Worm (Caenorhabditis elegans) whole organism, early embryonic: ENCODE results near the gene parp-2.

Experiments
- B0310.2 ChIP-seq: sonication (generic microtip); optimal IDR thresholded peaks from 2 replicates; lab custom pipeline; 2016; ENCODE audit warnings: mild to moderate bottlenecking, missing genetic modification characterization, missing compliant biosample characterization
- F13C5.2 ChIP-seq: sonication (generic microtip); optimal IDR thresholded peaks from 2 replicates; lab custom pipeline; 2017; ENCODE audit warnings: mild to moderate bottlenecking, missing genetic modification characterization, inconsistent platforms, missing compliant biosample characterization
- aly-1 ChIP-seq: sonication (generic microtip); optimal IDR thresholded peaks from 2 replicates; lab custom pipeline; 2016; ENCODE audit warnings: missing genetic modification characterization, missing compliant biosample characterization
- ama-1 ChIP-seq: fragments of 150-350 bp; optimal IDR thresholded peaks from 2 replicates; lab custom pipeline; 2014
- ceh-13 ChIP-seq: fragments of 200-800 bp; sonication (Bioruptor generic); optimal IDR thresholded peaks from 2 replicates; lab custom pipeline; 2018; ENCODE audit warnings: mild to moderate bottlenecking, missing genetic modification characterization, missing compliant biosample characterization
- ceh-36 ChIP-seq: sonication (generic microtip); optimal IDR thresholded peaks from 2 replicates; lab custom pipeline; 2016; ENCODE audit warnings: missing genetic modification characterization, inconsistent platforms, missing compliant biosample characterization
- ets-7 ChIP-seq: sonication (generic microtip); optimal IDR thresholded peaks from 2 replicates; lab custom pipeline; 2016; ENCODE audit warnings: missing genotype, missing genetic modification characterization, missing compliant biosample characterization
- flt-1 ChIP-seq: fragments of 200-800 bp; sonication (Bioruptor generic); IDR thresholded peaks from 2 replicates; pipeline ENCODE4 v1.3.6; 2022; ENCODE audit warnings: missing genetic modification characterization, missing compliant biosample characterization
- hmbx-1 ChIP-seq: sonication (generic microtip); optimal IDR thresholded peaks from 2 replicates; lab custom pipeline; 2016; ENCODE audit warnings: mild to moderate bottlenecking, missing genetic modification characterization, missing compliant biosample characterization
- hmg-4 ChIP-seq: fragments of 200-800 bp; sonication (Bioruptor generic); optimal IDR thresholded peaks from 2 replicates; lab custom pipeline; 2018; ENCODE audit warnings: mild to moderate bottlenecking, missing genetic modification characterization, missing compliant biosample characterization
- hnd-1 ChIP-seq: sonication (generic microtip); optimal IDR thresholded peaks from 2 replicates; lab custom pipeline; 2016; ENCODE audit warnings: missing genetic modification characterization, missing compliant biosample characterization
- pes-1 ChIP-seq: fragments of 200-800 bp; sonication (Bioruptor generic); IDR thresholded peaks from 2 replicates; pipeline ENCODE4 v1.3.6; 2022; ENCODE audit warnings: missing genetic modification reagents, missing genetic modification characterization, missing compliant biosample characterization
- scrt-1 ChIP-seq: fragments of 200-800 bp; sonication (Bioruptor generic); IDR thresholded peaks from 2 replicates; pipeline ENCODE4 v1.3.6; 2022; ENCODE audit warnings: missing genetic modification characterization, missing compliant biosample characterization
- sea-1 ChIP-seq: fragments of 200-800 bp; sonication (Bioruptor generic); conservative IDR thresholded peaks from 2 replicates; pipeline ENCODE4 v1.3.6; 2022; ENCODE audit warnings: missing genetic modification characterization, missing compliant biosample characterization
- tbx-11 ChIP-seq: fragments of 200-800 bp; sonication (Bioruptor generic); IDR thresholded peaks from 2 replicates; pipeline ENCODE4 v1.3.6; 2022; ENCODE audit warnings: missing genetic modification characterization, missing compliant biosample characterization
- tbx-37 ChIP-seq: fragments of 200-800 bp; sonication (Bioruptor generic); conservative IDR thresholded peaks from 2 replicates; pipeline ENCODE4 v1.3.6; 2022; ENCODE audit warnings: missing genetic modification reagents, missing genetic modification characterization, missing compliant biosample characterization
- tra-4 ChIP-seq: sonication (generic microtip); optimal IDR thresholded peaks from 2 replicates; lab custom pipeline; 2017; ENCODE audit warnings: missing genetic modification characterization, missing compliant biosample characterization

Gene parp-2

DNA sequence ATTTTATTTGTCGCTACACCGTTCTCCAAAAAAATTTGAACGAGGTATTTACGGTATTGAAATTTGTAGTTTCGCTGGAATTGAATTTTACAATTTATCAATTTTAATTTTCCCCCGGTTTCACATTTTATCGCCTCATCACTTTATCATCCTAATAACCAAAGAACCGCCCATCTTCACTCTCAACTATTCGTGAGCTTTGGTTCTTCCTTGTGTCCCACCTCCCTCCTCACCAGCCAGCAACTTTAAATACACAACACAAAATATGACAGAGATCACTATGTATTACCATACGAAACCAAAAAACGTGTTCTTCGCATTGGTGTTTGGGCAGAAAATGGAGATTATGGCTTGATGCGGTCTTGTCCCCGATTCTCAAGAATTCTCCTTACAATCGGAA is 11.2 kb downstream of the parp-2 start:
- no peak for TF ChIP-seq tbx-11 (GFP tag; lab: Robert Waterston, UW)
- TF ChIP-seq hmbx-1 (tag; lab: Kevin White, UChicago): no peak
- TF ChIP-seq ets-7 (tag; lab: Kevin White, UChicago): no peak
- TF ChIP-seq ama-1 (lab: Kevin White, UChicago): no peak

DNA sequence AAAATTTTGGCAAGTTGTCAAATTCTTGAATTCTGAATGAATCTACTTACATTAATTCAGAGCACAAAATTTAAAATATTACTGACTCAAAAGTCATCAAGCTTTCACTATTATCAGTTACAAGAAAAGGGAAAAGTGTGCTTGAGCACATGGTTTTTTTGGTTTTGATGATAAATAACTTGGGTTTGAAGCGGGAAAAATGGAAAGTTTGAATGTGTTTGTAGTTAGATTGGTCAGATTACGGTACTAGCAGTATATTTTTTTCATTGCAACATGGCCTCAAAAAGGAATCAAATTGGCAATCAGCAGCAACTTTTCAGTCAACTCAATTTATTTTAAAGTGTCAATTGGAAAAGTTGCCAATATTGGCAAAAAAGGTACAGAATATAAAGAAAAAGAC is 11.8 kb downstream of the parp-2 start:
- TF ChIP-seq ets-7 (tag; lab: Kevin White, UChicago) (no peak), hmg-4 (no peak), tbx-37 (GFP tag; lab: Robert Waterston, UW) (no peak), pes-1 (GFP tag; lab: Robert Waterston, UW) (no peak), aly-1 (no peak), ceh-13 (no peak), F13C5.2 (tag; lab: Kevin White, UChicago) (no peak), B0310.2 (no peak), tbx-11 (GFP tag; lab: Robert Waterston, UW) (no peak), hmbx-1 (tag; lab: Kevin White, UChicago) (no peak), sea-1 (GFP tag; lab: Robert Waterston, UW) (no peak), scrt-1 (GFP tag; lab: Robert Waterston, UW) (no peak), tra-4 (no peak), ama-1 (lab: Kevin White, UChicago) (no peak), ceh-36 (tag; lab: Kevin White, UChicago) (no peak), hnd-1 (tag; lab: Kevin White, UChicago) (no peak), flt-1 (GFP tag; lab: Robert Waterston, UW) (no peak)

DNA sequence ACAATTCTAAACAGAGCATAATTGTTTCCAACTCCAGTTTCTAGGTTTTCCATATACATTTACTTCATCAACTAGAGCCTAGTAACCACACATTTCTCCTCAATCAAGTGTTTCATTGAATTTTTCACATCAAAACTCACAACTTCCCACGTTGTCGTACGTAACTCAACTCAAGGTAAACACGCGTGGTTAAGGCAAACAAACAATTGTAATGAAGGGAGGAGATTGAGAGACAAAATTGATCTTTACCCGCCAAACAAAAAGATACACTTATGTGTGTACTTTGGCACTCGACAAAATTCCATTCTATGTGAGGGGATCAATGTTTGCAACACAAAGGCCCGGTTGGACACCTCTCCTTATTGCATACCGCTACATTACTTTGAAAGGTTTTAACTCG is 12.5 kb downstream of the parp-2 start, which contains the start of gene nhr-19:
Gene nhr-19, minus strand, starts transcription at position 191 of the 400 bp plus-strand sequence.
- no peak for TF ChIP-seq hnd-1 (tag; lab: Kevin White, UChicago)
- no peak for TF ChIP-seq pes-1 (GFP tag; lab: Robert Waterston, UW)
- no peak for TF ChIP-seq flt-1 (GFP tag; lab: Robert Waterston, UW)
- TF ChIP-seq B0310.2: no peak
- no peak for TF ChIP-seq hmg-4
- no peak for TF ChIP-seq tra-4
- TF ChIP-seq hmbx-1 (tag; lab: Kevin White, UChicago): no peak
- TF ChIP-seq F13C5.2 (tag; lab: Kevin White, UChicago): no peak
- TF ChIP-seq ama-1 (lab: Kevin White, UChicago): no peak
- TF ChIP-seq ets-7 (tag; lab: Kevin White, UChicago): no peak
- TF ChIP-seq aly-1: no peak
- TF ChIP-seq ceh-36 (tag; lab: Kevin White, UChicago): no peak
- no peak for TF ChIP-seq scrt-1 (GFP tag; lab: Robert Waterston, UW)
- TF ChIP-seq ceh-13: no peak
- TF ChIP-seq tbx-11 (GFP tag; lab: Robert Waterston, UW): no peak
- TF ChIP-seq tbx-37 (GFP tag; lab: Robert Waterston, UW): no peak
- TF ChIP-seq sea-1 (GFP tag; lab: Robert Waterston, UW): no peak

DNA sequence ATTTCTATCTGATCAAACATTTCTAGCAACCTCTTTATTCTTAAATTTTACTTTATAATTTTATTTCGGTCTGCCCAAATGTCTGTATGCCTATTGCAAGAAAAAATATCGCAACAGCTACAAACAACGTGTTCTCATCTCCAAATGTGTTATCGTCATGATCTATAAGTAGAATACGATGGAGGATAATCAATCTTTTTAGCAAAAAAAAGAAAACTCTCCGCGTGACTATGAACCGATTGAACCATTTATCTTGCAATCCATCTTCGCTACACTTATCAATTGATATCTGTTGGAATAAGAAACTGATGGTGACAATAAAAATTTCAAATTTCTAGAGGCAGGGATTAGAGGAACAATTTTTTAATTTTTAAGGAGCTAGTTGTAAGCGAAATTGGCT is 13.1 kb downstream of the parp-2 start:
- TF ChIP-seq aly-1: no peak
- no peak for TF ChIP-seq scrt-1 (GFP tag; lab: Robert Waterston, UW)
- TF ChIP-seq tbx-37 (GFP tag; lab: Robert Waterston, UW): no peak
- TF ChIP-seq sea-1 (GFP tag; lab: Robert Waterston, UW): no peak
- no peak for TF ChIP-seq ceh-13
- no peak for TF ChIP-seq ama-1 (lab: Kevin White, UChicago)
- no peak for TF ChIP-seq ceh-36 (tag; lab: Kevin White, UChicago)
- no peak for TF ChIP-seq hmbx-1 (tag; lab: Kevin White, UChicago)
- TF ChIP-seq pes-1 (GFP tag; lab: Robert Waterston, UW): no peak
- TF ChIP-seq hnd-1 (tag; lab: Kevin White, UChicago): no peak
- no peak for TF ChIP-seq F13C5.2 (tag; lab: Kevin White, UChicago)
- TF ChIP-seq hmg-4: no peak
- TF ChIP-seq tra-4: no peak
- no peak for TF ChIP-seq flt-1 (GFP tag; lab: Robert Waterston, UW)
- TF ChIP-seq tbx-11 (GFP tag; lab: Robert Waterston, UW): no peak
- TF ChIP-seq B0310.2: no peak

DNA sequence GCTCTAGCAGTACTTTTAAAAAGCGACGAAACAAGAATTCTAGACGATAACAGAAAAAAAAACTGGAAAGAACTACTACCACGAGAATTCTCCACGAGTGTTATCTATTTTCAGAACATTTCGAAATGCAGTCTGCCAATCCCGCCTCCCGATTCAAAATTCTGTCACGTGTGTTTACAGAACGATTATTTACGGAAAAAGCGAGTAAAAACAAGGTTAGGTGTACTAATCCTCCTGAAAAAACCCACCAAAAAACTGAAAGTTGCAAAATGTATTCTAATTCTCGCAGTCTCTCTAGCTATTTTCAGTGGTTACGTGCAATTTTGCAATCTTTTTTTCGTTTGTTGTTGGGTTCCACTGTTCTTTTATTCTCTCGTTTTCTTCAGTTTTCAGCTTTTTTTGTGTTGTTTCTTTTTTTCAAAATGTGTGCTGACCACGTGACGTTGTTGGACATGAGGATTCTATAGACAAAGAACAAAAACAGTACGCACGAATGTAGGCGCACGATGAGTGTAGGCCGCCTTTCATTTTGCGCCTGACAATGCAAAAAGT is 13.7 kb downstream of the parp-2 start:
- TF ChIP-seq ceh-36 (tag; lab: Kevin White, UChicago) (no peak), tbx-37 (GFP tag; lab: Robert Waterston, UW) (no peak), sea-1 (GFP tag; lab: Robert Waterston, UW) (no peak), ama-1 (lab: Kevin White, UChicago) (no peak), scrt-1 (GFP tag; lab: Robert Waterston, UW) (no peak), B0310.2 (no peak), tra-4 (no peak)

DNA sequence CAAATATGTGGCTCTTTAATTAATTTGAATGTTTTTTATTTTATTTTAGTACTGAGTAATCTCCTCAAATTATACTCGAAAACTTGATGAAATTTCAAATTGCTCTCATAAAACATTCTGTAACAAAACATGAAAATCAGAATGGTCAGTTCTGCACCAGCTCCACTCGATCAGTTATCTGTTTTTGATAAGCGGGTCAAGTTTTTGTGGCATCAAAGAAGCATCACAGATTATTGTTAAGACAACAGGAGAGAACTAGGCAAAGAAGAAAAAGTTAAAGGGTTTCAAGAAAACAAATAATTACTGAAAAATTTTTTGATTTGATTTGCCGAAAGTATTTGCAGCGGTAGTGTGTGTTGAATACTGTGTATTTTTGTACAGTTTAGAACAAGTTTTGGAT is 14.3 kb downstream of the parp-2 start:
- no peak for TF ChIP-seq hmg-4
- TF ChIP-seq tbx-37 (GFP tag; lab: Robert Waterston, UW): no peak
- no peak for TF ChIP-seq F13C5.2 (tag; lab: Kevin White, UChicago)
- TF ChIP-seq ets-7 (tag; lab: Kevin White, UChicago): no peak
- no peak for TF ChIP-seq hnd-1 (tag; lab: Kevin White, UChicago)
- TF ChIP-seq tbx-11 (GFP tag; lab: Robert Waterston, UW): no peak
- no peak for TF ChIP-seq ceh-13
- TF ChIP-seq flt-1 (GFP tag; lab: Robert Waterston, UW): no peak
- TF ChIP-seq scrt-1 (GFP tag; lab: Robert Waterston, UW): no peak
- no peak for TF ChIP-seq ama-1 (lab: Kevin White, UChicago)
- no peak for TF ChIP-seq sea-1 (GFP tag; lab: Robert Waterston, UW)
- no peak for TF ChIP-seq tra-4
- no peak for TF ChIP-seq ceh-36 (tag; lab: Kevin White, UChicago)
- TF ChIP-seq aly-1: no peak
- TF ChIP-seq B0310.2: no peak
- no peak for TF ChIP-seq hmbx-1 (tag; lab: Kevin White, UChicago)

DNA sequence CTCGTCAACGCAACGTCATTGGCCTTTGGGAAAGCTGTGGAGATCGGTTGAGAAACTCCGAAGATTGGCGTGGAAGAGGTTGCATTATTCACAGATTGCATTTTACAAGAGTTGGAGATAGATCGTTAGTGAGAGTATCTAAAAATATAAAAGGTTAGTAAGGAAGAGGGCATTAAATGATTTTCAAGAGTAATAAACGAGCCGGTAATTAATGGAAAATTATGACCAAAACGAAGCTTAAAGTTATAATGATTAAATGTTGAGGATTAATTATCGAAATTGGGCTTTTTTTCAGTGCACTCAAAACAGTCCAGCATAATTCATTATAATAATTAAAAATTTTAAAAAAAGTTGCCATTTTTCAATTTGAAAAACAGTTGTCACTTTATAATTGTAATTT is 16.5 kb downstream of the parp-2 start, which contains the start of gene pap-2:
Gene pap-2, minus strand, starts transcription at position 101 of the 400 bp plus-strand sequence.
- TF ChIP-seq sea-1 (GFP tag; lab: Robert Waterston, UW): no peak
